Fruit fly (Drosophila melanogaster): Measurements from ENCODE around the gene CG4151.

The CG4151 gene

DNA sequence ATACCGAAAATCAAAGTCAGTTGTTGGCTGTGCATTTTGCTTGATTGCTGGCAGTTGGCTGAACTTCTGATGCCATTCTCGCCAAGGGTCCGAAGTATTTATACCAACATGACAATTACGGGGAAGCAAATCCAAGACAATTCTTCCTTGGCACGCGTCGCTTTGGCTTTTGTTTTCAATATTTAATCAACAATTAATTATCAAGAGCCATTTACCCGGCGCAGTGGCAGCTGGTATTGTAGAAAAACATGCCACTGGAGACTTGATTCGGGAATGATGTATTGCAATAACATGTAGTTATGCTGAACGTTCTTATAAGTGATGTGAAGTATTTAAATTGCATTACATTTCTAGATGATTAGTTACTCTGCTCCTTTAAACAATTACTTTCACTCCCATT lies at the start of gene CG4151, which contains the start of gene CG32762:
TSS of gene CG4151 (plus strand) at position 348 of the 400 bp plus-strand sequence.
TSS of gene CG32762 (minus strand) at position 101 of the 400 bp plus-strand sequence.
- TF ChIP-seq CG17801 (GFP tag; optimal IDR thresholded peaks at IDR 0.05; ENCODE audit: partially characterized antibody) = no peak

dm6 chrX:5485903-5486302 lies 15.4 kb upstream of the CG4151 start:
- TF ChIP-seq CG17801 (GFP tag; optimal IDR thresholded peaks at IDR 0.05; ENCODE audit: partially characterized antibody) = no peak

dm6 chrX:5487381-5487780 lies 13.9 kb upstream of the CG4151 start:
- no peak for TF ChIP-seq CG17801 (GFP tag; optimal IDR thresholded peaks at IDR 0.05; ENCODE audit: partially characterized antibody)

DNA sequence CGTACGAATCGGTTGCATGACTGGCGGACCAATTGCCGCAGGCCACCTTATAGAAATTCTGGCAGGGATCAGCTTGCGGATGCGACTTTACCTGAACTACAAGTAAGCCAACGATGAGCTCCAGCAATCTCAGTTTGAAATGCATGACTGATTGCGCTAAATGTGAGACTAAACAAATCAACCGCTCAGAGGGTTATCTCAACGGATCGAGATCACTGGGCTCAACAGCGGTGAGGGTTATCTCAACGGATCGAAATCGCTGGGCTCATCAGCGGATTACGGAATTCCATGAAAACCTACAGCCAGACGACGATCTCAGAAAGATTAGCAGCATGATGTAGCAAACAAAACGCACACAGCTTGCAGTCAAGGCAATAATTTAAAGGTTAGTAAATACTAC lies 5.4 kb upstream of the CG4151 start, which contains the start of gene frma:
TSS of gene frma (minus strand) at position 152 of the 400 bp plus-strand sequence.
- no peak for TF ChIP-seq CG17801 (GFP tag; optimal IDR thresholded peaks at IDR 0.05; ENCODE audit: partially characterized antibody)

DNA sequence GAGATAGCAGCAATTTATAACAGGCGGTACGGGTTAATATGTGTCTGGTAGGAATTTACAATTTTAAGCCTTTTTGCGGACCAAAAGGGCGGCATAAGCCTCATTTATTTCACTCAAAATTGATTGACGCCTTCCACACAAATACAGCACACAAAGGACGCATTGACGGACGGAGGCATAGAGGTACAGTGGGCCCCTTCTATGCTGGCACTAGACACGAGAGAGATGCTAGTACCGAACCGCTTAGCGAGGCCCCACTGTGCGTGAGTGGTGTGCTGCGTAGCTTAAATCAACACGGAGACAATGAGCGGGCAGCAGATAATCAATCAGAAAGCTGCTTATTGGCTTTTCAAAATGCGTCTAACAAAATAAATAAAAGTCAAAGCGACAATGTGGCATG lies 4.5 kb upstream of the CG4151 start:
- TF ChIP-seq CG17801 (GFP tag; optimal IDR thresholded peaks at IDR 0.05; ENCODE audit: partially characterized antibody) = no peak

dm6 chrX:5503916-5504315 lies 2.6 kb downstream of the CG4151 start:
- TF ChIP-seq CG17801 (GFP tag; optimal IDR thresholded peaks at IDR 0.05; ENCODE audit: partially characterized antibody) = no peak

DNA sequence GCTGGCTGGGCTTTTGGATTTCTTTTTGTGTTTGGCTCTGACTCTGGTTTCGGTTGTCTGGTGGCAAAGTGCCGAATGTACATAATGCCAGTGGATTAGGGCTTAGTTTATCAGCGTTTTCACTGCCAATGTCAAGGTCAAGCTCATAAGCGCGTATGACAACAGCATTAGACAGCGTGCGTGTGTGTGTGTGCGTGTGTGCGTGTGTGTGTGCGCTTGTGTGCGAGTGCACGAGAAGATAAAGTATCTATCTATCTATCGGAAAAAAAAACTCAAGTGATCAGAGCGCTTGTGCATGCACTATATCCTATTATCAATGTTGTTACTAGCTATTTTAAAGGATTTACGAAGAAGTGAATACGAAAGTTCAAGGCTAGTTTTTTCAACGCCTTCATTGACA lies 9.9 kb downstream of the CG4151 start:
- no peak for TF ChIP-seq CG17801 (GFP tag; optimal IDR thresholded peaks at IDR 0.05; ENCODE audit: partially characterized antibody)

DNA sequence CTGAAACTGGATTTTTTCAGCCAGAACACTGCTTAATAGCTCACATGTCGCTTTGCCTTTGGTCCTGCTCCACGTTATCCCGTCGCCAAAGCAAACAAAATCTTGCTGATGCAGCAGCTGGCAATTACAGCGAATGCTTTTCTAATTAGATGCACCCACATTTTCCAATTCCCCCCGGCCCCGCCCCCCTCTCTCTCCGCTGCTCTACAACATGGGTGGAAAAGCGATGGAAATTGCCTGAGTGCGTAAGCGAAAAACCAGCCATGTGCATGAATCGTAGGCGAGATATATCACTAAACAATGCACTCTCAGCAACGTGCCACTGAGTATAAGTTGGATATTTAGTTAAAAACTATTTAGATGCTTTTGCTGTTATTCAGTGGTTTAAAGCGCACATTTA lies 13.9 kb downstream of the CG4151 start:
- TF ChIP-seq CG17801 (GFP tag; optimal IDR thresholded peaks at IDR 0.05; ENCODE audit: partially characterized antibody) = no peak

DNA sequence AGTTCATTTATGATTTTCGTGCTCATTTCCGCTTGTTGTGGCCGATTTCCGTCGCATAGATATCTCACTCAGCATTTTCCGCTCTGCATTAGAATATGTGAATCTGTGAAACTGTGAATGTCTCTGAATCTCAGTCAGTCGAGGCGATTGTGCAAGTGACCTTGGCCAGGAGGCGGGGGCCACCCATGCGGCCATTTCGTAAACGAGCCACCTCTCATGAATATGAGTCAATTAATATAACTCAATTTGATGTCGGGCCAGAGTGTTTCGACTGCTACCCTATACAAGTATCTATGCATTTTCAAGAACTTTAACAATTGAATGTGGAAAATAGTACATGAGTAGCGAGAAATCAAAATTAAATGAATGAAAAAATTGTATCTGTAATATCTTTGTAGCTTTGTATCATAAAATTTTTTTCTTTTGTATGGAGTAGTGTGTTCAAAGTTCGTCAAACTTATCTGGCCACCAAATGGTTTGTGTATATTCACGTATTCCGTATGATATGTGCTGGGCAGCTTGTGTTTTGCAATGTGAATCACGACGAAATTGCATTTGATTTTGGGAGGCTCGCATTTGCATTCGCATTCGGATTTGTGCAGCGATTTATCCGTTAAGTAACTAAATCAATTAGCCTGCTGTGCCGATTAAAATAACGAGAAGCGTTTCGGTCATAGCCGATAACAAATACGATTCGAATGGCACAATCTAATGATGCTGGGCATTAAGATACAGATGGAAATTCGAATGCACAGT lies 14.8 kb downstream of the CG4151 start, which contains the start of gene CG12730:
TSS of gene CG12730 (plus strand) at position 706 of the 756 bp plus-strand sequence.
- TF ChIP-seq CG17801 (GFP tag; optimal IDR thresholded peaks at IDR 0.05; ENCODE audit: partially characterized antibody) = no peak

- TF ChIP-seq CG17801 (GFP tag; optimal IDR thresholded peaks at IDR 0.05; ENCODE audit: partially characterized antibody) = peak; percentile 24
Observed at dm6 chrX:5516783-5517571, 15.7 kb downstream of the CG4151 start.

DNA sequence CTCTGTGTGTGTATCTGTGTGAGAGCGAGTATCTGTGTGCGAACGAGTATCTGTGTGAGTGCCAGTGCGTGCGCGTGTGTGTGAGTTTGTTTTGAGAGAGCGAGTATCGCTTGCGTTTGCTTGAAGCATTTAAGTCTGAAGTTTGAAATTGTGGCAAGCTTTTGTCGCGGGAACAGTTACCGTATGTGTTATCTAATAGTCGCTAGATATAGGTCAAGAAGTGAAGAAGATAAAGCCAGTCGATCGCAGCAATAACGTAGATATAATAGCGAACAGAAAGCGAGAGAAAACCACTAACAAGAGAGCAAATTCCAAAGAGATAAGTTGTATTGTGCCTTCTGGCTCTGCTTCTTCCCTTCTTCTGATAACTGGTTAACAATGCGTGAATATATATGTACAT lies 16.9 kb downstream of the CG4151 start:
- no peak for TF ChIP-seq CG17801 (GFP tag; optimal IDR thresholded peaks at IDR 0.05; ENCODE audit: partially characterized antibody)

- TF ChIP-seq CG17801 (GFP tag; optimal IDR thresholded peaks at IDR 0.05; ENCODE audit: partially characterized antibody) = peak; percentile 19
Observed at dm6 chrX:5524240-5524881, 23.1 kb downstream of the CG4151 start.

Data from ovary, adult (tissue).